Fruit fly (Drosophila melanogaster): Measurements from ENCODE around the gene CG18814.

CG18814 gene

dm6 chr3L:16411566-16411965 lies 41.9 kb downstream of the CG18814 start, which contains the start of gene fax:
fax (minus strand) TSS chr3L:16411828.
- peak; percentile 83 for TF ChIP-seq Hr96 (GFP tag; optimal IDR thresholded peaks at IDR 0.05)
- TF ChIP-seq CG11617 (GFP tag; optimal IDR thresholded peaks at IDR 0.05) = no peak
- TF ChIP-seq CG33017 (tag; optimal IDR thresholded peaks at IDR 0.05) = peak; percentile 12
- peak; percentile 28 for TF ChIP-seq cic (GFP tag; optimal IDR thresholded peaks at IDR 0.05)
- TF ChIP-seq cnc (optimal IDR thresholded peaks at IDR 0.05) = no peak
- TF ChIP-seq Mnt (GFP tag; optimal IDR thresholded peaks at IDR 0.05) = peak; percentile 14
- TF ChIP-seq bab1 (GFP tag; optimal IDR thresholded peaks at IDR 0.05) = peak; percentile 35
- TF ChIP-seq ovo (GFP tag; optimal IDR thresholded peaks at IDR 0.05) = no peak
- TF ChIP-seq CG1620 (GFP tag; optimal IDR thresholded peaks at IDR 0.05) = no peak
- peak; percentile 23 for TF ChIP-seq CG7101 (tag; optimal IDR thresholded peaks at IDR 0.05)

dm6 chr3L:16412394-16412950 lies 42.8 kb downstream of the CG18814 start, which contains the start of gene Serinc:
Serinc (plus strand) TSS chr3L:16412722.
- peak; percentile 17 for TF ChIP-seq CG14711 (tag; optimal IDR thresholded peaks at IDR 0.05)
- no peak for TF ChIP-seq Clk (GFP tag; optimal IDR thresholded peaks at IDR 0.05)
- peak; percentile 55 for TF ChIP-seq Crg-1 (GFP tag; optimal IDR thresholded peaks at IDR 0.05)
- TF ChIP-seq CG7045 (GFP tag; optimal IDR thresholded peaks at IDR 0.05) = no peak
- peak; percentile 76 for TF ChIP-seq toe (GFP tag; optimal IDR thresholded peaks at IDR 0.05)
- TF ChIP-seq kay (GFP tag; ENCODE audit: borderline replicate concordance) = no peak
- peak; percentile 57 for TF ChIP-seq ovo (GFP tag; optimal IDR thresholded peaks at IDR 0.05)
- TF ChIP-seq CG11617 (GFP tag; optimal IDR thresholded peaks at IDR 0.05) = peak; percentile 17
- TF ChIP-seq CG7101 (tag; optimal IDR thresholded peaks at IDR 0.05) = peak; percentile 36
- peak; percentile 30 for TF ChIP-seq tj (GFP tag; optimal IDR thresholded peaks at IDR 0.05)
- TF ChIP-seq bab1 (GFP tag; optimal IDR thresholded peaks at IDR 0.05) = peak; percentile 27
- TF ChIP-seq pad (GFP tag; optimal IDR thresholded peaks at IDR 0.05) = peak; percentile 16
- TF ChIP-seq CG33017 (tag; optimal IDR thresholded peaks at IDR 0.05) = no peak
- peak; percentile 68 for TF ChIP-seq CG5204 (GFP tag; optimal IDR thresholded peaks at IDR 0.05)
- peak; percentile 50 for TF ChIP-seq CG1620 (GFP tag; optimal IDR thresholded peaks at IDR 0.05)
- peak; percentile 58 for TF ChIP-seq Mnt (GFP tag; optimal IDR thresholded peaks at IDR 0.05)
- peak; percentile 2 for TF ChIP-seq Hr96 (GFP tag; optimal IDR thresholded peaks at IDR 0.05)
- no peak for TF ChIP-seq cnc (optimal IDR thresholded peaks at IDR 0.05)
- TF ChIP-seq CG12768 (GFP tag; optimal IDR thresholded peaks at IDR 0.05) = no peak
- peak; percentile 13 for TF ChIP-seq cic (GFP tag; optimal IDR thresholded peaks at IDR 0.05)

DNA sequence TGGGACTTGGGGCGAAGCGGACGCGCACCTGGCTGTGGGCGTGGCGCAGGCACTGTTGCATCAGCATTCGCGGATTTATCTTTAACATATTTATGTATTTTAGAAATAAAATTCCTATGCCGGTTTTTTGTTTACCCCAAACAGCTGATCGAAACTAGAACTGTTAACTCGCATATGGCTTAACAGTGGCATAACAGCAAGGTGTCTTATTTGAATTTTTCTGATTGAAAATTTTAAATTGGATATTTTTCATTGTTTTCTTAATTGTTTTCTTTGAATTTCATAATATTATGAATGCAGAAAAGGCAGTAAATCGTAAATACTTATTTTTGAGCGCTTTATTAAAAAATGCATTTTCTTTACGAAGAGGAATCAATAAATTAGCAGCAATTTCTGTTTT lies 47.4 kb downstream of the CG18814 start, which contains the start of gene GluRS-m:
Gene GluRS-m (minus strand): TSS at position 154 of the 400 bp plus-strand sequence.
- peak; percentile 71 for TF ChIP-seq kay (GFP tag; ENCODE audit: borderline replicate concordance)
- no peak for TF ChIP-seq bab1 (GFP tag; optimal IDR thresholded peaks at IDR 0.05)

dm6 chr3L:16419059-16419773 lies 49.6 kb downstream of the CG18814 start, which contains the start of the genes TyrRS and CG33158:
TyrRS (minus strand) TSS chr3L:16419302.
CG33158 (plus strand) TSS chr3L:16419597.
- no peak for TF ChIP-seq toe (GFP tag; optimal IDR thresholded peaks at IDR 0.05)
- TF ChIP-seq CG14711 (tag; optimal IDR thresholded peaks at IDR 0.05) = peak; percentile 25
- peak; percentile 93 for TF ChIP-seq tj (GFP tag; optimal IDR thresholded peaks at IDR 0.05)
- TF ChIP-seq CG11617 (GFP tag; optimal IDR thresholded peaks at IDR 0.05) = peak; percentile 10
- TF ChIP-seq bab1 (GFP tag; optimal IDR thresholded peaks at IDR 0.05) = peak; percentile 40
- no peak for TF ChIP-seq CG7045 (GFP tag; optimal IDR thresholded peaks at IDR 0.05)
- no peak for TF ChIP-seq CG5204 (GFP tag; optimal IDR thresholded peaks at IDR 0.05)
- peak; percentile 19 for TF ChIP-seq kay (GFP tag; ENCODE audit: borderline replicate concordance)
- no peak for TF ChIP-seq cnc (optimal IDR thresholded peaks at IDR 0.05)
- TF ChIP-seq Clk (GFP tag; optimal IDR thresholded peaks at IDR 0.05) = no peak
- TF ChIP-seq ovo (GFP tag; optimal IDR thresholded peaks at IDR 0.05) = no peak
- no peak for TF ChIP-seq pad (GFP tag; optimal IDR thresholded peaks at IDR 0.05)
- TF ChIP-seq CG7101 (tag; optimal IDR thresholded peaks at IDR 0.05) = no peak
- TF ChIP-seq Crg-1 (GFP tag; optimal IDR thresholded peaks at IDR 0.05) = peak; percentile 9
- no peak for TF ChIP-seq Hr96 (GFP tag; optimal IDR thresholded peaks at IDR 0.05)
- TF ChIP-seq Mnt (GFP tag; optimal IDR thresholded peaks at IDR 0.05) = peak; percentile 77
- no peak for TF ChIP-seq cic (GFP tag; optimal IDR thresholded peaks at IDR 0.05)
